Fruit fly (Drosophila melanogaster) whole organism, embryonic: Measurements from ENCODE around the gene da.

Experiments used
- B-H2 ChIP-seq: fragments of 200-800 bp; sonication (Bioruptor generic); optimal IDR thresholded peaks from 2 replicates; lab custom pipeline; 2018; ENCODE audit warnings: missing biosample characterization, mild to moderate bottlenecking, missing genetic modification characterization
- BEAF-32 ChIP-seq: fragments of 200-800 bp; sonication (Bioruptor generic); optimal IDR thresholded peaks from 3 replicates; lab custom pipeline; 2017; ENCODE audit warnings: missing biosample characterization, missing genetic modification characterization, mild to moderate bottlenecking, moderate library complexity, missing genetic modification reagents
- CG11696 ChIP-seq: fragments of 200-800 bp; sonication (Bioruptor generic); IDR thresholded peaks from 2 replicates; pipeline ENCODE4 v1.3.6; 2022; ENCODE audit warnings: missing biosample characterization, missing genetic modification characterization
- CG15514 ChIP-seq: fragments of 200-800 bp; sonication (Bioruptor generic); optimal IDR thresholded peaks from 3 replicates; lab custom pipeline; 2017; ENCODE audit warnings: missing biosample characterization, missing genetic modification characterization, mild to moderate bottlenecking, moderate library complexity, missing genetic modification reagents
- CG15601 ChIP-seq: fragments of 200-800 bp; sonication (Bioruptor generic); optimal IDR thresholded peaks from 3 replicates; lab custom pipeline; 2019; ENCODE audit warnings: missing biosample characterization, mild to moderate bottlenecking, missing genetic modification characterization, moderate library complexity
- CG17328 ChIP-seq: fragments of 200-800 bp; sonication (Bioruptor generic); IDR thresholded peaks from 2 replicates; pipeline ENCODE4 v1.3.6; 2022; ENCODE audit warnings: missing biosample characterization, missing genetic modification characterization
- CG17359 ChIP-seq: fragments of 200-800 bp; sonication (Bioruptor generic); optimal IDR thresholded peaks from 3 replicates; lab custom pipeline; 2018; ENCODE audit warnings: missing biosample characterization, mild to moderate bottlenecking, missing genetic modification characterization, moderate library complexity
- CG18476 ChIP-seq: fragments of 200-800 bp; sonication (Bioruptor generic); optimal IDR thresholded peaks from 2 replicates; lab custom pipeline; 2016; ENCODE audit warnings: missing biosample characterization, mild to moderate bottlenecking, missing genetic modification characterization
- CG2712 ChIP-seq: fragments of 200-800 bp; optimal IDR thresholded peaks from 3 replicates; lab custom pipeline; 2019; ENCODE audit warnings: missing biosample characterization, mild to moderate bottlenecking, missing genetic modification characterization, moderate library complexity
- CG30403 ChIP-seq: fragments of 200-800 bp; sonication (Bioruptor generic); optimal IDR thresholded peaks from 3 replicates; lab custom pipeline; 2016; ENCODE audit warnings: missing biosample characterization, missing genetic modification characterization
- CG4360 ChIP-seq: fragments of 200-800 bp; sonication (Bioruptor generic); IDR thresholded peaks from 2 replicates; pipeline ENCODE4 v1.3.6; 2022; ENCODE audit warnings: missing biosample characterization, missing genetic modification characterization
- CG4854 ChIP-seq: fragments of 200-800 bp; sonication (Bioruptor generic); optimal IDR thresholded peaks from 2 replicates; lab custom pipeline; 2016; ENCODE audit warnings: missing biosample characterization, missing genetic modification characterization, inconsistent platforms
- CG6689 ChIP-seq: fragments of 200-800 bp; sonication (Bioruptor generic); IDR thresholded peaks from 2 replicates; pipeline ENCODE4 v1.3.6; 2022; ENCODE audit warnings: missing biosample characterization, missing genetic modification characterization
- CG8359 ChIP-seq: fragments of 200-800 bp; sonication (Bioruptor generic); optimal IDR thresholded peaks from 2 replicates; lab custom pipeline; 2017; ENCODE audit warnings: missing biosample characterization, mild to moderate bottlenecking, missing genetic modification characterization, borderline replicate concordance
- Camta ChIP-seq: fragments of 200-800 bp; sonication (Bioruptor generic); optimal IDR thresholded peaks from 2 replicates; lab custom pipeline; 2016; ENCODE audit warnings: missing biosample characterization, missing genetic modification characterization
- CrebB ChIP-seq: fragments of 200-800 bp; sonication (Bioruptor generic); optimal IDR thresholded peaks from 3 replicates; lab custom pipeline; 2018; ENCODE audit warnings: missing biosample characterization, mild to moderate bottlenecking, missing genetic modification characterization
- Dll ChIP-seq: fragments of 200-800 bp; sonication (Bioruptor generic); IDR thresholded peaks from 4 replicates; pipeline ENCODE4 v1.3.6; 2022; ENCODE audit warnings: missing biosample characterization, missing genetic modification characterization; ENCODE audit not compliant: partially characterized antibody
- Ets97D ChIP-seq: fragments of 200-800 bp; sonication (Bioruptor generic); optimal IDR thresholded peaks from 3 replicates; lab custom pipeline; 2016; ENCODE audit warnings: missing biosample characterization, missing genetic modification characterization
- HLH3B ChIP-seq: fragments of 200-800 bp; sonication (Bioruptor generic); IDR thresholded peaks from 2 replicates; pipeline ENCODE4 v1.3.6; 2022; ENCODE audit warnings: missing biosample characterization, missing genetic modification characterization
- HLH4C ChIP-seq: fragments of 200-800 bp; sonication (Bioruptor generic); IDR thresholded peaks from 3 replicates; pipeline ENCODE4 v1.3.6; 2022; ENCODE audit warnings: missing biosample characterization, missing genetic modification characterization; ENCODE audit not compliant: partially characterized antibody
- Hmx ChIP-seq: fragments of 200-800 bp; sonication (Bioruptor generic); optimal IDR thresholded peaks from 2 replicates; lab custom pipeline; 2016; ENCODE audit warnings: missing biosample characterization, missing genetic modification characterization
- Hr78 ChIP-seq, 2 experiments: fragments of 200-800 bp in 1 of 2; fragments of >200 bp in 1 of 2; sonication (Bioruptor generic) in 1 of 2; optimal IDR thresholded peaks; 2 replicates each; lab custom pipeline; 2017 to 2019; ENCODE audit warnings: missing biosample characterization in 2 of 2, missing genetic modification characterization in 2 of 2, mild to moderate bottlenecking in 1 of 2, moderate library complexity in 1 of 2
- Lhr ChIP-seq: fragments of 200-800 bp; sonication (Bioruptor generic); optimal IDR thresholded peaks from 3 replicates; lab custom pipeline; 2017; ENCODE audit warnings: mild to moderate bottlenecking, missing biosample characterization, missing genetic modification reagents, missing genetic modification characterization
- Med ChIP-seq: fragments of 200-800 bp; sonication (Bioruptor generic); peaks from one replicate; lab custom pipeline; 2016; ENCODE audit warnings: missing biosample characterization, missing genetic modification characterization, mild to moderate bottlenecking, inconsistent platforms, moderate library complexity
- Mes4 ChIP-seq: fragments of 200-800 bp; sonication (Bioruptor generic); optimal IDR thresholded peaks from 2 replicates; lab custom pipeline; 2016; ENCODE audit warnings: missing biosample characterization, missing genetic modification characterization
- Rx ChIP-seq: fragments of 200-800 bp; sonication (Bioruptor generic); IDR thresholded peaks from 2 replicates; pipeline ENCODE4 v1.3.6; 2022; ENCODE audit warnings: missing biosample characterization, missing genetic modification characterization
- Ssrp ChIP-seq: fragments of 200-800 bp; sonication (Bioruptor generic); optimal IDR thresholded peaks from 2 replicates; lab custom pipeline; 2018; ENCODE audit warnings: missing biosample characterization, mild to moderate bottlenecking, missing genetic modification characterization, moderate library complexity
- Trl ChIP-seq, 3 experiments: fragments of >200 bp in 2 of 3; fragments of 200-800 bp in 1 of 3; sonication (Bioruptor generic) in 1 of 3; optimal IDR thresholded peaks; 2 replicates in 1 of 3; 3 replicates in 2 of 3; lab custom pipeline; 2016 to 2017; ENCODE audit warnings: missing biosample characterization in 1 of 3, missing genetic modification characterization in 1 of 3
- bab2 ChIP-seq: fragments of 200-800 bp; sonication (Bioruptor generic); optimal IDR thresholded peaks from 2 replicates; lab custom pipeline; 2016; ENCODE audit warnings: missing biosample characterization, missing genetic modification characterization
- cwo ChIP-seq: fragments of 200-800 bp; sonication (Bioruptor generic); optimal IDR thresholded peaks from 3 replicates; lab custom pipeline; 2017; ENCODE audit warnings: missing biosample characterization, missing genetic modification characterization, mild to moderate bottlenecking, moderate library complexity, missing genetic modification reagents
- dm ChIP-seq: fragments of 200-800 bp; sonication (Bioruptor generic); optimal IDR thresholded peaks from 3 replicates; lab custom pipeline; 2016; ENCODE audit warnings: missing biosample characterization, missing genetic modification characterization
- eve ChIP-seq, 2 experiments: fragments of >200 bp; optimal IDR thresholded peaks; 2 replicates each; lab custom pipeline; 2017; ENCODE audit warnings: missing biosample characterization in 2 of 2, missing genetic modification characterization in 2 of 2
- exex ChIP-seq: fragments of 200-800 bp; sonication (Bioruptor generic); optimal IDR thresholded peaks from 4 replicates; lab custom pipeline; 2018; ENCODE audit warnings: missing biosample characterization, mild to moderate bottlenecking, missing genetic modification characterization, moderate library complexity
- gce ChIP-seq: fragments of 200-800 bp; sonication (Bioruptor generic); IDR thresholded peaks from 3 replicates; pipeline ENCODE4 v1.3.6; 2022; ENCODE audit warnings: missing biosample characterization, missing genetic modification characterization
- inv ChIP-seq: fragments of 200-800 bp; sonication (Bioruptor generic); IDR thresholded peaks from 2 replicates; pipeline ENCODE4 v1.3.6; 2022; ENCODE audit warnings: missing biosample characterization, missing genetic modification characterization; ENCODE audit not compliant: partially characterized antibody
- lmd ChIP-seq: fragments of 200-800 bp; sonication (Bioruptor generic); IDR thresholded peaks from 2 replicates; pipeline ENCODE4 v1.3.6; 2022; ENCODE audit warnings: missing biosample characterization, missing genetic modification characterization
- mirr ChIP-seq: fragments of 200-800 bp; sonication (Bioruptor generic); optimal IDR thresholded peaks from 3 replicates; lab custom pipeline; 2018; ENCODE audit warnings: missing biosample characterization, mild to moderate bottlenecking, missing genetic modification characterization
- mld ChIP-seq: fragments of 200-800 bp; sonication (Bioruptor generic); IDR thresholded peaks from 3 replicates; pipeline ENCODE4 v1.3.6; 2022; ENCODE audit warnings: missing biosample characterization, missing genetic modification characterization; ENCODE audit not compliant: partially characterized antibody
- org-1 ChIP-seq: fragments of 200-800 bp; sonication (Bioruptor generic); optimal IDR thresholded peaks from 2 replicates; lab custom pipeline; 2017; ENCODE audit warnings: missing biosample characterization, missing genetic modification characterization
- pan ChIP-seq, 4 experiments: fragments of >200 bp in 3 of 4; fragments of 200-800 bp in 1 of 4; sonication (Bioruptor generic) in 1 of 4; optimal IDR thresholded peaks in 3 of 4; IDR thresholded peaks in 1 of 4; 2 replicates each; pipeline versions ENCODE4 v1.3.6 to Lab custom; 2017 to 2022; ENCODE audit warnings: missing biosample characterization in 2 of 4, missing genetic modification characterization in 2 of 4, mixed read lengths in 1 of 4
- prd ChIP-seq, 3 experiments: fragments of >200 bp in 2 of 3; fragments of 200-800 bp in 1 of 3; sonication (Bioruptor generic) in 1 of 3; optimal IDR thresholded peaks in 2 of 3; IDR thresholded peaks in 1 of 3; 2 replicates in 2 of 3; 3 replicates in 1 of 3; pipeline versions ENCODE4 v1.3.6 to Lab custom; 2017 to 2022; ENCODE audit warnings: missing biosample characterization in 1 of 3, missing genetic modification characterization in 1 of 3
- row ChIP-seq: fragments of 200-800 bp; sonication (Bioruptor generic); IDR thresholded peaks from 3 replicates; pipeline ENCODE4 v1.3.6; 2022; ENCODE audit warnings: missing biosample characterization, missing genetic modification characterization
- sens ChIP-seq: fragments of 200-800 bp; sonication (Bioruptor generic); peaks from one replicate; lab custom pipeline; 2016; ENCODE audit warnings: missing biosample characterization, missing genetic modification characterization
- so ChIP-seq: fragments of 200-800 bp; sonication (Bioruptor generic); IDR thresholded peaks from 3 replicates; pipeline ENCODE4 v1.3.6; 2022; ENCODE audit warnings: missing biosample characterization, missing genetic modification characterization
- tx ChIP-seq: fragments of 200-800 bp; sonication (Bioruptor generic); optimal IDR thresholded peaks from 2 replicates; lab custom pipeline; 2016; ENCODE audit warnings: missing biosample characterization, missing genetic modification characterization
- vfl ChIP-seq: fragments of 200-800 bp; sonication (Bioruptor generic); optimal IDR thresholded peaks from 2 replicates; lab custom pipeline; 2016; ENCODE audit warnings: missing biosample characterization, missing genetic modification characterization

The da gene

dm6 chr2L:10339212-10339721 lies 48.6 kb upstream of the da start, which contains the start of gene SamDC (continued):
- TF ChIP-seq Hr78 (GFP tag; optimal IDR thresholded peaks at IDR 0.05; lab: Kevin White, UChicago) (peak in 1 of 2 experiments; percentile 67), Dll (GFP tag; lab: Robert Waterston, UW) (peak; percentile 77), Ssrp (tag; lab: Kevin White, UChicago) (peak; percentile 57), mld (peak; percentile 85), dm (GFP tag; lab: Kevin White, UChicago) (peak; percentile 65), pan (optimal IDR thresholded peaks at IDR 0.05; lab: Kevin White, UChicago) (no peak), pan (GFP tag; optimal IDR thresholded peaks at IDR 0.05 in 1 of 2, IDR thresholded peaks at IDR 0.05 in 1 of 2) (peak in 1 of 2 experiments; percentile 49), mirr (GFP tag; lab: Kevin White, UChicago) (peak; percentile 47), vfl (no peak), row (GFP tag; lab: Robert Waterston, UW) (peak; percentile 90), CG15601 (peak; percentile 59), Rx (GFP tag; lab: Robert Waterston, UW) (no peak), CG2712 (peak; percentile 53), Med (GFP tag; lab: Kevin White, UChicago) (peak; percentile 91), Ets97D (GFP tag; lab: Kevin White, UChicago) (peak; percentile 42), sens (GFP tag; lab: Kevin White, UChicago) (peak; percentile 84), Mes4 (GFP tag; lab: Kevin White, UChicago) (no peak), CG17359 (tag; lab: Kevin White, UChicago) (peak; percentile 23), BEAF-32 (GFP tag; lab: Kevin White, UChicago) (peak; percentile 88), tx (GFP tag; lab: Kevin White, UChicago) (no peak), CG4360 (GFP tag; lab: Robert Waterston, UW) (0 out of 2 replicates have a peak, but pooled peaks have one; percentile 31), Lhr (GFP tag; lab: Kevin White, UChicago) (peak; percentile 79), CG8359 (GFP tag; lab: Kevin White, UChicago) (no peak), CrebB (tag; lab: Kevin White, UChicago) (peak; percentile 18), gce (GFP tag; lab: Robert Waterston, UW) (no peak), Camta (GFP tag; lab: Kevin White, UChicago) (no peak), B-H2 (GFP tag; lab: Kevin White, UChicago) (no peak), so (GFP tag; lab: Robert Waterston, UW) (no peak), CG4854 (GFP tag; lab: Kevin White, UChicago) (no peak), CG30403 (GFP tag; lab: Kevin White, UChicago) (peak; percentile 55), inv (GFP tag; lab: Robert Waterston, UW) (peak; percentile 81), CG6689 (GFP tag; lab: Robert Waterston, UW) (0 out of 2 replicates have a peak, but pooled peaks have one; percentile 24), CG11696 (GFP tag; lab: Robert Waterston, UW) (peak; percentile 90)
- TF ChIP-seq, all 482 proteins: peak for 234

DNA sequence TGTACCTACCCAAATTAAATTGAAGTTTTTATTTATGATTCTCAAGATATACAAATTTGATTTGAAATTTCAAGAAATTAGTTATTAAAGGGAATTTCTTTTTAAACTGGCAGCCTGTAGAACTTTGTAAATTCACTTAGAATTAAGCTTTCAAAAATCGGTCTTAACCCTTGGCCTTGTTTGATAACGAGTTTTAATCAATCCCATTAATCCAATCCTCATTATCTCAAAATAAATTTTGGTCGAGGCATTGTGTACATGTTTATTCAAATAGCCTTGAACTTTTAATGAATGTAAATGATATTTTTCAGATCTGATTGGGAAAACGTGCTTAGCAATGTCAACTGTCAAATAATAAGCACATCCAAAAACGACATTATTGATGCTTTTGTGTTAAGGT lies 48.1 kb upstream of the da start:
- TF ChIP-seq Hmx = no peak
- TF ChIP-seq eve (GFP tag; optimal IDR thresholded peaks at IDR 0.05; lab: Kevin White, UChicago) = peak in 1 of 2 experiments; percentile 24
- no peak for TF ChIP-seq mld
- TF ChIP-seq HLH3B = no peak
- no peak for TF ChIP-seq lmd
- no peak for TF ChIP-seq gce (GFP tag; lab: Robert Waterston, UW)
- TF ChIP-seq CG18476 (GFP tag; lab: Kevin White, UChicago) = no peak
- TF ChIP-seq org-1 = no peak
- no peak for TF ChIP-seq HLH4C (GFP tag; lab: Robert Waterston, UW)
- no peak for TF ChIP-seq CG17328 (GFP tag; lab: Robert Waterston, UW)
- TF ChIP-seq CG15514 (GFP tag; lab: Kevin White, UChicago) = no peak
- no peak for TF ChIP-seq Camta (GFP tag; lab: Kevin White, UChicago)
- no peak for TF ChIP-seq Dll (GFP tag; lab: Robert Waterston, UW)
- TF ChIP-seq exex (tag; lab: Kevin White, UChicago) = peak; percentile 6
- peak; percentile 14 for TF ChIP-seq cwo (GFP tag; lab: Kevin White, UChicago)
- no peak for TF ChIP-seq Trl (optimal IDR thresholded peaks at IDR 0.05; lab: Kevin White, UChicago)
- no peak for TF ChIP-seq Trl (GFP tag; optimal IDR thresholded peaks at IDR 0.05; lab: Kevin White, UChicago)
- no peak for TF ChIP-seq bab2 (GFP tag; lab: Kevin White, UChicago)
- TF ChIP-seq prd (optimal IDR thresholded peaks at IDR 0.05; lab: Kevin White, UChicago) = no peak
- TF ChIP-seq prd (GFP tag; IDR thresholded peaks at IDR 0.05; lab: Robert Waterston, UW) = no peak
- no peak for TF ChIP-seq Ssrp (tag; lab: Kevin White, UChicago)
